Worm (Caenorhabditis elegans): Measurements from ENCODE around the gene Y39G8B.9.

ce11 chrII:13974136-13974535 lies 7.0 kb upstream of the Y39G8B.9 start:
- TF ChIP-seq rec-8 (tag; optimal IDR thresholded peaks at IDR 0.05): no peak
- no peak for TF ChIP-seq F39B2.1 (GFP tag; IDR thresholded peaks at IDR 0.05)
- TF ChIP-seq F37B4.10 (GFP tag; IDR thresholded peaks at IDR 0.05): no peak
- TF ChIP-seq rpc-1 (optimal IDR thresholded peaks at IDR 0.05): no peak
- TF ChIP-seq rpc-1 (tag; optimal IDR thresholded peaks at IDR 0.05): no peak
- no peak for TF ChIP-seq atf-7 (tag; optimal IDR thresholded peaks at IDR 0.05)
- no peak for TF ChIP-seq ama-1 (optimal IDR thresholded peaks at IDR 0.05)
- no peak for TF ChIP-seq ama-1 (GFP tag; optimal IDR thresholded peaks at IDR 0.05)
- no peak for TF ChIP-seq lir-1 (GFP tag; conservative IDR thresholded peaks at IDR 0.05)
- TF ChIP-seq hmg-20 (GFP tag; IDR thresholded peaks at IDR 0.05): no peak
- TF ChIP-seq C17E4.6 (GFP tag; IDR thresholded peaks at IDR 0.05): no peak
- TF ChIP-seq unc-62 (GFP tag; optimal IDR thresholded peaks at IDR 0.05): no peak
- no peak for TF ChIP-seq snpc-4 (GFP tag; optimal IDR thresholded peaks at IDR 0.05)
- TF ChIP-seq snpc-4 (tag; optimal IDR thresholded peaks at IDR 0.05): no peak
- no peak for TF ChIP-seq sea-2 (GFP tag; IDR thresholded peaks at IDR 0.05)
- no peak for TF ChIP-seq mes-4 (tag; optimal IDR thresholded peaks at IDR 0.05)

Measured in whole organism, young adult.